Fruit fly (Drosophila melanogaster): ENCODE results near the gene Tsp.

The Tsp gene

dm6 chr2L:6648163-6648628 is 60.7 kb downstream of the Tsp start (continued):
- TF ChIP-seq Dek (tag; optimal IDR thresholded peaks at IDR 0.05) = peak; percentile 93
- peak; percentile 92 for TF ChIP-seq CG14441 (GFP tag; IDR thresholded peaks at IDR 0.05)
- no peak for TF ChIP-seq hbn (GFP tag; IDR thresholded peaks at IDR 0.05; ENCODE audit: partially characterized antibody)
- peak; percentile 64; the same call in 1 of the 2 replicates for TF ChIP-seq Doc2 (GFP tag; IDR thresholded peaks at IDR 0.05)
- peak; percentile 87 for TF ChIP-seq pb (GFP tag; optimal IDR thresholded peaks at IDR 0.05)
- TF ChIP-seq E2f2 (GFP tag; IDR thresholded peaks at IDR 0.05) = peak; percentile 80
- peak; percentile 95 for TF ChIP-seq CG18476 (GFP tag; optimal IDR thresholded peaks at IDR 0.05)
- peak; percentile 95 for TF ChIP-seq Xrp1 (GFP tag; IDR thresholded peaks at IDR 0.05)
- TF ChIP-seq nom (GFP tag; optimal IDR thresholded peaks at IDR 0.05) = peak; percentile 71
- TF ChIP-seq bbx (GFP tag; IDR thresholded peaks at IDR 0.05; ENCODE audit: partially characterized antibody) = no peak
- peak; percentile 83 for TF ChIP-seq gsb-n (tag; optimal IDR thresholded peaks at IDR 0.05)
- TF ChIP-seq sob (GFP tag; IDR thresholded peaks at IDR 0.05) = peak; percentile 92
- peak; percentile 93 for TF ChIP-seq CG9215 (GFP tag; IDR thresholded peaks at IDR 0.05)
- TF ChIP-seq CG10543 (GFP tag; optimal IDR thresholded peaks at IDR 0.05) = peak; percentile 97
- peak in 1 of 3 experiments; percentile 94 for TF ChIP-seq lola (GFP tag; optimal IDR thresholded peaks at IDR 0.05)
- peak; percentile 94 for TF ChIP-seq CG13894 (tag; optimal IDR thresholded peaks at IDR 0.05)
- peak; percentile 96 for TF ChIP-seq CG3838 (GFP tag; optimal IDR thresholded peaks at IDR 0.05)
- TF ChIP-seq CG12219 (GFP tag; optimal IDR thresholded peaks at IDR 0.05) = peak; percentile 92
- TF ChIP-seq CG4404 (GFP tag; IDR thresholded peaks at IDR 0.05) = peak; percentile 88
- TF ChIP-seq Fer3 (tag; optimal IDR thresholded peaks at IDR 0.05) = peak; percentile 95
- TF ChIP-seq CG14965 (GFP tag; optimal IDR thresholded peaks at IDR 0.05; ENCODE audit: borderline replicate concordance) = peak; percentile 57
- TF ChIP-seq Asciz (GFP tag; optimal IDR thresholded peaks at IDR 0.05) = peak; percentile 94
- peak; percentile 35 for TF ChIP-seq CG9797 (GFP tag; optimal IDR thresholded peaks at IDR 0.05)
- TF ChIP-seq CG18619 (GFP tag; optimal IDR thresholded peaks at IDR 0.05) = peak; percentile 95
- no peak for TF ChIP-seq Hey (tag; optimal IDR thresholded peaks at IDR 0.05)
- TF ChIP-seq Jarid2 (GFP tag; optimal IDR thresholded peaks at IDR 0.05) = peak; percentile 77
- TF ChIP-seq az2 (GFP tag; optimal IDR thresholded peaks at IDR 0.05) = peak; percentile 96
- TF ChIP-seq CG10274 (GFP tag; optimal IDR thresholded peaks at IDR 0.05) = peak; percentile 87
- TF ChIP-seq CG33213 (GFP tag; optimal IDR thresholded peaks at IDR 0.05) = peak; percentile 88
- TF ChIP-seq CG6689 (GFP tag; IDR thresholded peaks at IDR 0.05) = peak; percentile 96
- TF ChIP-seq br (optimal IDR thresholded peaks at IDR 0.05) = no peak
- peak; percentile 95 for TF ChIP-seq CG15011 (GFP tag; optimal IDR thresholded peaks at IDR 0.05)
- peak; percentile 95 for TF ChIP-seq CG18262 (tag; optimal IDR thresholded peaks at IDR 0.05)
- peak; percentile 74 for TF ChIP-seq Ravus (GFP tag; IDR thresholded peaks at IDR 0.05)
- peak; percentile 65; the same call in 1 of the 2 replicates for TF ChIP-seq sim (GFP tag; IDR thresholded peaks at IDR 0.05)
- TF ChIP-seq CG34376 (GFP tag; optimal IDR thresholded peaks at IDR 0.05) = peak; percentile 95
- peak; percentile 85 for TF ChIP-seq CG12236 (GFP tag; optimal IDR thresholded peaks at IDR 0.05)
- TF ChIP-seq Hand (GFP tag; optimal IDR thresholded peaks at IDR 0.05) = peak; percentile 92
- peak; percentile 82 for TF ChIP-seq MTF-1 (GFP tag; optimal IDR thresholded peaks at IDR 0.05; ENCODE audit: borderline replicate concordance)
- TF ChIP-seq zen2 (GFP tag; IDR thresholded peaks at IDR 0.05; ENCODE audit: partially characterized antibody) = no peak
- peak; percentile 90 for TF ChIP-seq ttk (GFP tag; IDR thresholded peaks at IDR 0.05)
- TF ChIP-seq scrt (GFP tag; optimal IDR thresholded peaks at IDR 0.05) = peak; percentile 89
- TF ChIP-seq CG42726 (GFP tag; IDR thresholded peaks at IDR 0.05; ENCODE audit: partially characterized antibody) = no peak
- TF ChIP-seq fu2 (GFP tag; optimal IDR thresholded peaks at IDR 0.05) = peak; percentile 91
- peak; percentile 47 for TF ChIP-seq TFAM (GFP tag; optimal IDR thresholded peaks at IDR 0.05)
- TF ChIP-seq Taf1 (GFP tag; IDR thresholded peaks at IDR 0.05) = peak; percentile 84
- TF ChIP-seq CG32532 (GFP tag; IDR thresholded peaks at IDR 0.05) = peak; percentile 95
- TF ChIP-seq Optix (GFP tag; IDR thresholded peaks at IDR 0.05) = peak; percentile 80
- peak; percentile 66 for TF ChIP-seq Sin3A (optimal IDR thresholded peaks at IDR 0.05)
- TF ChIP-seq Oaz (GFP tag; IDR thresholded peaks at IDR 0.05) = peak; percentile 93
